Worm (Caenorhabditis elegans): ENCODE measurements around the gene K08B5.2.
"Not testable (repeated sequence)": the region's sequence is repeated elsewhere in the genome, so short reads cannot be mapped to it uniquely, and the experiment has no call there.

Gene K08B5.2

ce11 chrX:16525632-16526031 is 28.1 kb downstream of the K08B5.2 start:
- peak in 1 of 2 experiments; percentile 12 for TF ChIP-seq daf-16 (GFP tag; optimal IDR thresholded peaks at IDR 0.05)
- TF ChIP-seq daf-16 (tag; optimal IDR thresholded peaks at IDR 0.05): no peak
- TF ChIP-seq mxl-3 (GFP tag; optimal IDR thresholded peaks at IDR 0.05): no peak
- no peak for TF ChIP-seq mes-2 (tag; optimal IDR thresholded peaks at IDR 0.05; ENCODE audit: poor library complexity, severe bottlenecking)
- no peak for TF ChIP-seq ZK546.5 (tag; optimal IDR thresholded peaks at IDR 0.05)
- no peak for TF ChIP-seq php-3 (GFP tag; IDR thresholded peaks at IDR 0.05)
- TF ChIP-seq hlh-30 (tag; optimal IDR thresholded peaks at IDR 0.05; ENCODE audit: insufficient read depth): peak; percentile 33
- TF ChIP-seq set-16 (GFP tag; IDR thresholded peaks at IDR 0.05): peak; percentile 27; the same call in 1 of the 2 replicates
- no peak for TF ChIP-seq lin-13 (GFP tag; optimal IDR thresholded peaks at IDR 0.05)
- no peak for TF ChIP-seq dpl-1 (GFP tag; optimal IDR thresholded peaks at IDR 0.05)
- TF ChIP-seq hlh-11 (tag; optimal IDR thresholded peaks at IDR 0.05): peak; percentile 55
- TF ChIP-seq ceh-62 (tag; optimal IDR thresholded peaks at IDR 0.05): no peak
- TF ChIP-seq nhr-41 (GFP tag; IDR thresholded peaks at IDR 0.05): no peak
- no peak for TF ChIP-seq F37D6.2 (tag; optimal IDR thresholded peaks at IDR 0.05)
- TF ChIP-seq nhr-10 (tag; optimal IDR thresholded peaks at IDR 0.05): no peak
- TF ChIP-seq nhr-11 (tag; optimal IDR thresholded peaks at IDR 0.05): peak; percentile 29
- no peak for TF ChIP-seq lsy-2 (tag; optimal IDR thresholded peaks at IDR 0.05)

DNA sequence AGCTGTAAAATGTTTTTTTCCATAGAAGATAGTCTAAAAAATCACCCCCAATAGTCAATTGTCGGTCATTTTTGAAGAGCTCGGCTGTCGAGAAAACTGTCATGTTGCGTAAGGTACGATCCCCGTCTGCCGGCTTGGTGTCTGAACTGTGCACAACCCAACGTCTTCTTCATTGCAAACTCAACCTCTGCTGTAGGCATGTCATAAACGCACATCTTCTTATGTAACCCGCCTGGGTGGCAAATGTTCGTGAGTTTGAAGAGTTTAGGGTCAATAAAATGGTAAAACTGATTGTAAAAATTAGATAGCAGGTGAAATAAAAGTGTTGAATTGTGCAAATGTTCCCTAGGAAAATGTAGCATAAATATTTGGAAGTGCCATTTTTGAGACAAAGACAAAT is 29.4 kb downstream of the K08B5.2 start:
- TF ChIP-seq dpl-1 (GFP tag; optimal IDR thresholded peaks at IDR 0.05) (no peak), jun-1 (tag; optimal IDR thresholded peaks at IDR 0.05) (no peak), lin-13 (GFP tag; optimal IDR thresholded peaks at IDR 0.05) (no peak), hlh-11 (tag; optimal IDR thresholded peaks at IDR 0.05) (no peak), ZK546.5 (tag; optimal IDR thresholded peaks at IDR 0.05) (no peak), unc-39 (tag; optimal IDR thresholded peaks at IDR 0.05) (no peak), ces-1 (GFP tag; optimal IDR thresholded peaks at IDR 0.05) (no peak), daf-12 (tag; optimal IDR thresholded peaks at IDR 0.05) (no peak)

DNA sequence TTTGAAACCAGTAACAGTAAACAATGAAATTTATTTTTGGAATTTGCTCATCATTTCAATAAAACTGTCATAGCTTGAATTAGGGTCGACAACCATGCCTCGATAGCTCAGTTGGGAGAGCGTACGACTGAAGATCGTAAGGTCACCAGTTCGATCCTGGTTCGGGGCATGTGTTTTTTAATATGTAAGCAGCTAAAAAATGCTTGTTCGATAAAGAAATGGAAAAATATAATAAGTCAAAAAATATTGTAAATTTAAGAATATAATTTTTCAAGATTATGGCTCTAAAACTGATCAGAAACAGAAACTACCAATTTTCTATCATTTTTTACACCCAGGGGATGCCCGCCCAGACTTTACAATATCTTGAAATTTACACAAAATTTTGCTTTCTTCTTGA is 29.9 kb downstream of the K08B5.2 start:
- peak; percentile 15; the same call in 1 of the 2 replicates for TF ChIP-seq pha-4 (GFP tag; IDR thresholded peaks at IDR 0.05)
- TF ChIP-seq pha-4 (tag; optimal IDR thresholded peaks at IDR 0.05): not testable (repeated sequence)

DNA sequence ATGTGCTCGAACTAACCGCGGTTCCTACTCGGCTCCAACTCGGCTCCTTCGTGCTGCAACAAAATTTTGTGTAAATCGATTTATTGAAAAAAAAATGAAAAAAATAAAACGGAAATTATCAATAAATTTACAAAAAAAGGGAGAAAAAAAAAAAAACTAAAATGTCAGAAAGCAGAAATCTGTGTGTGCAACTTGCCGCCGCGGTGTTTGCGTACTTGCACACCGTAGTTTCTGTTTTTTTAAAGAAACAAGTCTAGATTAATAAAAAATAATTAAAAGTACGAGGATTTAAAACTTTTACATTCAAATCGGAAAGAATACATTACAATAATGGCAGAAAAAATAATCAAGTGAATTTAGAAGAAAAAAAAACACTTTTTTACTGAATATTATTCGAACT is 32.0 kb downstream of the K08B5.2 start:
- TF ChIP-seq Y75B8A.6 (GFP tag; IDR thresholded peaks at IDR 0.05) (no peak), daf-8 (GFP tag; IDR thresholded peaks at IDR 0.05) (no peak), ceh-82 (tag; optimal IDR thresholded peaks at IDR 0.05) (no peak)

ce11 chrX:16519517-16519916 is 34.2 kb downstream of the K08B5.2 start, which contains the start of gene T25D1.1:
T25D1.1 (plus strand) TSS chrX:16519817.
- TF ChIP-seq Y105C5A.15 (GFP tag; IDR thresholded peaks at IDR 0.05) (no peak), nhr-11 (tag; optimal IDR thresholded peaks at IDR 0.05) (no peak), aha-1 (tag) (no peak), nhr-48 (tag; optimal IDR thresholded peaks at IDR 0.05) (no peak), nhr-25 (tag; optimal IDR thresholded peaks at IDR 0.05; ENCODE audit: borderline replicate concordance, insufficient read depth) (no peak), ceh-32 (tag; optimal IDR thresholded peaks at IDR 0.05; ENCODE audit: poor library complexity) (no peak), T20F7.1 (GFP tag; optimal IDR thresholded peaks at IDR 0.05) (no peak), mxl-3 (GFP tag; optimal IDR thresholded peaks at IDR 0.05) (no peak), snpc-1.2 (GFP tag; IDR thresholded peaks at IDR 0.05) (no peak), tra-1 (GFP tag; IDR thresholded peaks at IDR 0.05) (no peak), ama-1 (optimal IDR thresholded peaks at IDR 0.05) (no peak), aly-2 (tag; optimal IDR thresholded peaks at IDR 0.05) (no peak), lin-29 (GFP tag; IDR thresholded peaks at IDR 0.05) (no peak), madf-5 (GFP tag; IDR thresholded peaks at IDR 0.05) (no peak), lir-3 (tag; optimal IDR thresholded peaks at IDR 0.05) (no peak), nhr-237 (tag; optimal IDR thresholded peaks at IDR 0.05) (no peak)

Data from whole organism, L4 larva.